Worm (Caenorhabditis elegans) whole organism, mixed stage, embryonic: ENCODE results near the gene hsp-1.

Source experiments
- M03D4.4 ChIP-seq: sonication (generic microtip); optimal IDR thresholded peaks from 2 replicates; lab custom pipeline; 2017; ENCODE audit warnings: mild to moderate bottlenecking, missing genetic modification characterization, missing compliant biosample characterization
- bed-3 ChIP-seq: fragments of 200-800 bp; sonication (Bioruptor generic); optimal IDR thresholded peaks from 3 replicates; lab custom pipeline; 2018; ENCODE audit warnings: mild to moderate bottlenecking, missing genetic modification characterization, moderate library complexity, missing compliant biosample characterization
- blmp-1 ChIP-seq: fragments of 150-350 bp; optimal IDR thresholded peaks from 2 replicates; lab custom pipeline; 2014; ENCODE audit warnings: missing biosample characterization, missing genetic modification characterization
- ceh-39 ChIP-seq: fragments of 150-350 bp; optimal IDR thresholded peaks from 2 replicates; lab custom pipeline; 2014; ENCODE audit warnings: missing biosample characterization, missing genetic modification characterization
- ceh-43 ChIP-seq: fragments of 200-800 bp; sonication (Bioruptor generic); optimal IDR thresholded peaks from 2 replicates; lab custom pipeline; 2018; ENCODE audit warnings: mild to moderate bottlenecking, missing genetic modification characterization, moderate library complexity, missing compliant biosample characterization
- ceh-83 ChIP-seq: fragments of 200-800 bp; sonication (Bioruptor generic); optimal IDR thresholded peaks from 2 replicates; lab custom pipeline; 2018; ENCODE audit warnings: mild to moderate bottlenecking, missing genetic modification characterization, missing compliant biosample characterization
- ces-1 ChIP-seq: fragments of 150-350 bp; optimal IDR thresholded peaks from 2 replicates; lab custom pipeline; 2014; ENCODE audit warnings: missing biosample characterization, missing genetic modification reagents, missing genetic modification characterization
- cnd-1 ChIP-seq: fragments of 200-800 bp; sonication (Bioruptor generic); optimal IDR thresholded peaks from 2 replicates; lab custom pipeline; 2018; ENCODE audit warnings: mild to moderate bottlenecking, missing genetic modification characterization, missing compliant biosample characterization
- drap-1 ChIP-seq: fragments of 200-800 bp; sonication (Bioruptor generic); optimal IDR thresholded peaks from 3 replicates; lab custom pipeline; 2018; ENCODE audit warnings: mild to moderate bottlenecking, missing genetic modification characterization, missing compliant biosample characterization
- elt-1 ChIP-seq: sonication (generic microtip); optimal IDR thresholded peaks from 2 replicates; lab custom pipeline; 2017; ENCODE audit warnings: missing genetic modification characterization, mild to moderate bottlenecking, missing compliant biosample characterization, antibody characterized with exemption, moderate library complexity, borderline replicate concordance; ENCODE audit not compliant: insufficient read depth
- elt-3 ChIP-seq: fragments of 150-350 bp; optimal IDR thresholded peaks from 2 replicates; lab custom pipeline; 2014; ENCODE audit warnings: missing biosample characterization, missing genetic modification characterization
- flh-1 ChIP-seq: fragments of 200-800 bp; sonication (Bioruptor generic); optimal IDR thresholded peaks from 2 replicates; lab custom pipeline; 2018; ENCODE audit warnings: mild to moderate bottlenecking, missing genetic modification characterization, moderate library complexity, missing compliant biosample characterization
- ham-2 ChIP-seq: fragments of 200-800 bp; sonication (Bioruptor generic); optimal IDR thresholded peaks from 2 replicates; lab custom pipeline; 2018; ENCODE audit warnings: mild to moderate bottlenecking, missing genetic modification characterization, missing compliant biosample characterization
- hlh-1 ChIP-seq: fragments of 150-350 bp; optimal IDR thresholded peaks from 2 replicates; lab custom pipeline; 2014; ENCODE audit warnings: missing biosample characterization, missing genetic modification reagents, missing genetic modification characterization
- lin-13 ChIP-seq: fragments of 150-350 bp; optimal IDR thresholded peaks from 2 replicates; lab custom pipeline; 2014; ENCODE audit warnings: missing biosample characterization, missing genetic modification characterization
- lin-32 ChIP-seq: fragments of 200-800 bp; sonication (Bioruptor generic); optimal IDR thresholded peaks from 2 replicates; lab custom pipeline; 2018; ENCODE audit warnings: mild to moderate bottlenecking, missing genetic modification characterization, missing compliant biosample characterization
- lsy-2 ChIP-seq: fragments of 150-350 bp; optimal IDR thresholded peaks from 2 replicates; lab custom pipeline; 2014; ENCODE audit warnings: missing biosample characterization, missing genetic modification characterization
- mab-5 ChIP-seq: fragments of 150-350 bp; optimal IDR thresholded peaks from 2 replicates; lab custom pipeline; 2014; ENCODE audit warnings: missing biosample characterization, missing genetic modification characterization
- mep-1 ChIP-seq: fragments of 150-350 bp; optimal IDR thresholded peaks from 2 replicates; lab custom pipeline; 2017; ENCODE audit warnings: missing biosample characterization, missing genetic modification reagents, missing genetic modification characterization, inconsistent platforms
- mls-2 ChIP-seq: sonication (generic microtip); optimal IDR thresholded peaks from 2 replicates; lab custom pipeline; 2016; ENCODE audit warnings: mild to moderate bottlenecking, missing genetic modification characterization, moderate library complexity, missing compliant biosample characterization
- nhr-12 ChIP-seq: fragments of 150-350 bp; optimal IDR thresholded peaks from 2 replicates; lab custom pipeline; 2014; ENCODE audit warnings: missing biosample characterization, missing genetic modification characterization
- nhr-2 ChIP-seq: fragments of 150-350 bp; optimal IDR thresholded peaks from 2 replicates; lab custom pipeline; 2014; ENCODE audit warnings: missing biosample characterization, missing genetic modification characterization
- nhr-237 ChIP-seq: fragments of 150-350 bp; optimal IDR thresholded peaks from 2 replicates; lab custom pipeline; 2014; ENCODE audit warnings: missing biosample characterization, missing genetic modification characterization
- nhr-28 ChIP-seq: fragments of 150-350 bp; optimal IDR thresholded peaks from 2 replicates; lab custom pipeline; 2014; ENCODE audit warnings: missing biosample characterization, missing genetic modification characterization
- nhr-76 ChIP-seq: sonication (generic microtip); optimal IDR thresholded peaks from 2 replicates; lab custom pipeline; 2017; ENCODE audit warnings: missing biosample characterization, missing genetic modification characterization
- pha-4 ChIP-seq: fragments of 150-350 bp; optimal IDR thresholded peaks from 2 replicates; lab custom pipeline; 2018; ENCODE audit warnings: missing biosample characterization, missing genetic modification reagents, missing genetic modification characterization
- sem-2 ChIP-seq: fragments of 200-800 bp; sonication (Bioruptor generic); optimal IDR thresholded peaks from 2 replicates; lab custom pipeline; 2018; ENCODE audit warnings: mild to moderate bottlenecking, missing genetic modification characterization, missing compliant biosample characterization
- snpc-4 ChIP-seq: fragments of 150-350 bp; optimal IDR thresholded peaks from 2 replicates; lab custom pipeline; 2014; ENCODE audit warnings: missing biosample characterization, missing genetic modification characterization
- sptf-1 ChIP-seq: sonication (generic microtip); optimal IDR thresholded peaks from 2 replicates; lab custom pipeline; 2017; ENCODE audit warnings: mild to moderate bottlenecking, missing genetic modification characterization, moderate library complexity, missing compliant biosample characterization
- tbx-8 ChIP-seq: fragments of 200-800 bp; sonication (Bioruptor generic); optimal IDR thresholded peaks from 2 replicates; lab custom pipeline; 2018; ENCODE audit warnings: mild to moderate bottlenecking, missing genetic modification characterization, moderate library complexity, missing compliant biosample characterization
- unc-120 ChIP-seq: sonication (generic microtip); optimal IDR thresholded peaks from 2 replicates; lab custom pipeline; 2017; ENCODE audit warnings: missing genetic modification characterization, missing compliant biosample characterization; ENCODE audit not compliant: poor library complexity, severe bottlenecking
- unc-39 ChIP-seq: fragments of 150-350 bp; optimal IDR thresholded peaks from 2 replicates; lab custom pipeline; 2014; ENCODE audit warnings: missing biosample characterization, missing genetic modification characterization
- unc-62 ChIP-seq: fragments of 150-350 bp; optimal IDR thresholded peaks from 2 replicates; lab custom pipeline; 2014; ENCODE audit warnings: missing biosample characterization, missing genetic modification reagents, missing genetic modification characterization
- zip-8 ChIP-seq: fragments of 150-350 bp; optimal IDR thresholded peaks from 2 replicates; lab custom pipeline; 2014; ENCODE audit warnings: missing biosample characterization, missing genetic modification characterization
- ztf-11 ChIP-seq: fragments of 150-350 bp; optimal IDR thresholded peaks from 2 replicates; lab custom pipeline; 2014; ENCODE audit warnings: missing biosample characterization, missing genetic modification characterization

Gene hsp-1

ce11 chrIV:17249691-17250181 lies 29.0 kb upstream of the hsp-1 start, which contains the start of gene eelo-2:
Gene eelo-2, plus strand, starts transcription at chrIV:17250131.
- TF ChIP-seq drap-1 (GFP tag; lab: Kevin White, UChicago) (peak; percentile 81), pha-4 (tag; lab: Kevin White, UChicago) (peak; percentile 99), bed-3 (GFP tag; lab: Kevin White, UChicago) (no peak), sptf-1 (tag; lab: Kevin White, UChicago) (peak; percentile 90), sem-2 (GFP tag; lab: Kevin White, UChicago) (no peak), unc-39 (tag; lab: Kevin White, UChicago) (peak; percentile 19), nhr-2 (tag; lab: Kevin White, UChicago) (peak; percentile 60), unc-62 (GFP tag; lab: Kevin White, UChicago) (peak; percentile 71), nhr-76 (tag; lab: Kevin White, UChicago) (no peak), nhr-28 (tag; lab: Kevin White, UChicago) (no peak), snpc-4 (tag; lab: Kevin White, UChicago) (no peak), lin-13 (tag; lab: Kevin White, UChicago) (peak; percentile 99), flh-1 (GFP tag; lab: Kevin White, UChicago) (no peak), M03D4.4 (tag; lab: Kevin White, UChicago) (peak; percentile 73), unc-120 (tag; lab: Kevin White, UChicago) (peak; percentile 17), ham-2 (GFP tag; lab: Kevin White, UChicago) (no peak), hlh-1 (tag; lab: Kevin White, UChicago) (peak; percentile 73), ceh-39 (tag; lab: Kevin White, UChicago) (peak; percentile 80), mls-2 (tag; lab: Kevin White, UChicago) (peak; percentile 72), blmp-1 (tag; lab: Kevin White, UChicago) (no peak), ces-1 (GFP tag; lab: Kevin White, UChicago) (peak; percentile 78), ceh-43 (GFP tag; lab: Kevin White, UChicago) (peak; percentile 48), tbx-8 (GFP tag; lab: Kevin White, UChicago) (no peak), zip-8 (tag; lab: Kevin White, UChicago) (no peak), elt-1 (tag; lab: Kevin White, UChicago) (peak; percentile 46), lsy-2 (tag; lab: Kevin White, UChicago) (peak; percentile 91), nhr-237 (peak; percentile 97), nhr-12 (tag; lab: Kevin White, UChicago) (no peak), elt-3 (no peak), mab-5 (peak; percentile 78), mep-1 (peak; percentile 98), ceh-83 (no peak), lin-32 (GFP tag; lab: Kevin White, UChicago) (no peak), ztf-11 (peak; percentile 79), cnd-1 (peak; percentile 81)
- TF ChIP-seq, all 35 proteins: peak for 21

DNA sequence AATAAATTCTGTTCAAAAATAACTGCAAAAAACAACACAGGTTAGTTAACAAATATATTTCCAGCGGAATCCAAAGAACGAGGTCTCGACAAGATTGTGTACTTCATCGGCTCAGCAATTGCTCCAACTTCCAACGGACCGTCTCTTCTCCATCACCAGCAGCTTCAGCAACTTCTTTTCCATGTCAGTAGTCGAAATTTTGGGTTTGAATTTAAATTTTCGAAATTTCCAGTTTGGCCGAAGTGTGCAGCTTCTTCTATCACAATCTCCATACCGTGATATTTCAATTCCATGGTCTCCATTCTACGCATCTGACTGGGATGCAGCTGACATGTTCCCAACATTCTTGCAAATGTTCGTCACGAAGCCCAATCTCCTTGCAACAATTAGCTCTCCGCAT lies 25.3 kb upstream of the hsp-1 start:
- TF ChIP-seq zip-8 (tag; lab: Kevin White, UChicago), result no peak
- TF ChIP-seq lin-13 (tag; lab: Kevin White, UChicago), result no peak
- no peak for TF ChIP-seq lin-32 (GFP tag; lab: Kevin White, UChicago)
- TF ChIP-seq ceh-83, result no peak
- TF ChIP-seq snpc-4 (tag; lab: Kevin White, UChicago), result no peak
- no peak for TF ChIP-seq cnd-1
- TF ChIP-seq hlh-1 (tag; lab: Kevin White, UChicago), result no peak
- TF ChIP-seq sptf-1 (tag; lab: Kevin White, UChicago), result no peak
- TF ChIP-seq M03D4.4 (tag; lab: Kevin White, UChicago), result no peak
- TF ChIP-seq ztf-11, result no peak
- TF ChIP-seq ham-2 (GFP tag; lab: Kevin White, UChicago), result no peak
- TF ChIP-seq unc-39 (tag; lab: Kevin White, UChicago), result no peak
- no peak for TF ChIP-seq pha-4 (tag; lab: Kevin White, UChicago)
- TF ChIP-seq elt-3, result no peak
- TF ChIP-seq ceh-43 (GFP tag; lab: Kevin White, UChicago), result no peak
- no peak for TF ChIP-seq blmp-1 (tag; lab: Kevin White, UChicago)
- no peak for TF ChIP-seq nhr-237
- no peak for TF ChIP-seq unc-120 (tag; lab: Kevin White, UChicago)
- no peak for TF ChIP-seq mep-1

DNA sequence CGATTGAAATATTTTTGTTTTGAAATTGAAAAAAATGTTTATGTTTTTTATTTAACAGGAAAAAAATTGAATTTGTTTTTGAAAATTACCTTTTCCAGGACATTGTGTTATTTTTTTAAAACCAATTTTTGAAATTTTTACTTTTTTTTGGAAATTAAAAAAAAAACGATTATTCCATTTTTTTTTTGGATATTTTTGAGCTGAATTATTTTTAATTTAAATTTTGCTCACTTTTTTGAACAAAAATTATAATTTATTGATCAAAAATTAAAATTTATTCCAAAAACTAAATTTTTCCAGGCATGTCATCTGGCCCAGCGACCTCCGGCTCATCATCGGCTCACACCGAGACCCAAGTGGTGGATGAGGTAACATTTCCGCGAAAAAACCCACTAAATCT lies 23.8 kb upstream of the hsp-1 start, which contains the start of gene gtf-2E1:
gtf-2E1 (plus strand) TSS at position 301 of the 400 bp plus-strand sequence.
- no peak for TF ChIP-seq lin-13 (tag; lab: Kevin White, UChicago)
- no peak for TF ChIP-seq sptf-1 (tag; lab: Kevin White, UChicago)
- TF ChIP-seq ztf-11, result no peak
- no peak for TF ChIP-seq nhr-237
- no peak for TF ChIP-seq bed-3 (GFP tag; lab: Kevin White, UChicago)
- TF ChIP-seq lin-32 (GFP tag; lab: Kevin White, UChicago), result no peak
- TF ChIP-seq nhr-12 (tag; lab: Kevin White, UChicago), result no peak
- no peak for TF ChIP-seq mls-2 (tag; lab: Kevin White, UChicago)
- no peak for TF ChIP-seq ceh-39 (tag; lab: Kevin White, UChicago)
- TF ChIP-seq M03D4.4 (tag; lab: Kevin White, UChicago), result no peak
- TF ChIP-seq tbx-8 (GFP tag; lab: Kevin White, UChicago), result no peak
- TF ChIP-seq unc-62 (GFP tag; lab: Kevin White, UChicago), result no peak
- no peak for TF ChIP-seq sem-2 (GFP tag; lab: Kevin White, UChicago)
- TF ChIP-seq ham-2 (GFP tag; lab: Kevin White, UChicago), result no peak
- TF ChIP-seq nhr-2 (tag; lab: Kevin White, UChicago), result no peak
- no peak for TF ChIP-seq ceh-43 (GFP tag; lab: Kevin White, UChicago)
- TF ChIP-seq lsy-2 (tag; lab: Kevin White, UChicago), result no peak
